Worm (Caenorhabditis elegans) whole organism, early embryonic: ENCODE measurements around the gene K09B11.5.

Source experiments
- B0310.2 ChIP-seq: sonication (generic microtip); optimal IDR thresholded peaks from 2 replicates; lab custom pipeline; 2016; ENCODE audit warnings: mild to moderate bottlenecking, missing genetic modification characterization, missing compliant biosample characterization
- F13C5.2 ChIP-seq: sonication (generic microtip); optimal IDR thresholded peaks from 2 replicates; lab custom pipeline; 2017; ENCODE audit warnings: mild to moderate bottlenecking, missing genetic modification characterization, inconsistent platforms, missing compliant biosample characterization
- aly-1 ChIP-seq: sonication (generic microtip); optimal IDR thresholded peaks from 2 replicates; lab custom pipeline; 2016; ENCODE audit warnings: missing genetic modification characterization, missing compliant biosample characterization
- ama-1 ChIP-seq: fragments of 150-350 bp; optimal IDR thresholded peaks from 2 replicates; lab custom pipeline; 2014
- ceh-13 ChIP-seq: fragments of 200-800 bp; sonication (Bioruptor generic); optimal IDR thresholded peaks from 2 replicates; lab custom pipeline; 2018; ENCODE audit warnings: mild to moderate bottlenecking, missing genetic modification characterization, missing compliant biosample characterization
- ceh-36 ChIP-seq: sonication (generic microtip); optimal IDR thresholded peaks from 2 replicates; lab custom pipeline; 2016; ENCODE audit warnings: missing genetic modification characterization, inconsistent platforms, missing compliant biosample characterization
- ets-7 ChIP-seq: sonication (generic microtip); optimal IDR thresholded peaks from 2 replicates; lab custom pipeline; 2016; ENCODE audit warnings: missing genotype, missing genetic modification characterization, missing compliant biosample characterization
- flt-1 ChIP-seq: fragments of 200-800 bp; sonication (Bioruptor generic); IDR thresholded peaks from 2 replicates; pipeline ENCODE4 v1.3.6; 2022; ENCODE audit warnings: missing genetic modification characterization, missing compliant biosample characterization
- hmbx-1 ChIP-seq: sonication (generic microtip); optimal IDR thresholded peaks from 2 replicates; lab custom pipeline; 2016; ENCODE audit warnings: mild to moderate bottlenecking, missing genetic modification characterization, missing compliant biosample characterization
- hmg-4 ChIP-seq: fragments of 200-800 bp; sonication (Bioruptor generic); optimal IDR thresholded peaks from 2 replicates; lab custom pipeline; 2018; ENCODE audit warnings: mild to moderate bottlenecking, missing genetic modification characterization, missing compliant biosample characterization
- hnd-1 ChIP-seq: sonication (generic microtip); optimal IDR thresholded peaks from 2 replicates; lab custom pipeline; 2016; ENCODE audit warnings: missing genetic modification characterization, missing compliant biosample characterization
- pes-1 ChIP-seq: fragments of 200-800 bp; sonication (Bioruptor generic); IDR thresholded peaks from 2 replicates; pipeline ENCODE4 v1.3.6; 2022; ENCODE audit warnings: missing genetic modification reagents, missing genetic modification characterization, missing compliant biosample characterization
- scrt-1 ChIP-seq: fragments of 200-800 bp; sonication (Bioruptor generic); IDR thresholded peaks from 2 replicates; pipeline ENCODE4 v1.3.6; 2022; ENCODE audit warnings: missing genetic modification characterization, missing compliant biosample characterization
- sea-1 ChIP-seq: fragments of 200-800 bp; sonication (Bioruptor generic); conservative IDR thresholded peaks from 2 replicates; pipeline ENCODE4 v1.3.6; 2022; ENCODE audit warnings: missing genetic modification characterization, missing compliant biosample characterization
- tbx-11 ChIP-seq: fragments of 200-800 bp; sonication (Bioruptor generic); IDR thresholded peaks from 2 replicates; pipeline ENCODE4 v1.3.6; 2022; ENCODE audit warnings: missing genetic modification characterization, missing compliant biosample characterization
- tbx-37 ChIP-seq: fragments of 200-800 bp; sonication (Bioruptor generic); conservative IDR thresholded peaks from 2 replicates; pipeline ENCODE4 v1.3.6; 2022; ENCODE audit warnings: missing genetic modification reagents, missing genetic modification characterization, missing compliant biosample characterization
- tra-4 ChIP-seq: sonication (generic microtip); optimal IDR thresholded peaks from 2 replicates; lab custom pipeline; 2017; ENCODE audit warnings: missing genetic modification characterization, missing compliant biosample characterization

The K09B11.5 gene

ce11 chrIV:13386903-13387302, 46.9 kb downstream of the K09B11.5 start, which contains the start of gene lsm-3:
TSS of gene lsm-3 (plus strand) at chrIV:13387203.
- TF ChIP-seq sea-1 (GFP tag; lab: Robert Waterston, UW): no peak
- no peak for TF ChIP-seq flt-1 (GFP tag; lab: Robert Waterston, UW)
- no peak for TF ChIP-seq tra-4 (tag; lab: Kevin White, UChicago)
- TF ChIP-seq aly-1: no peak
- no peak for TF ChIP-seq pes-1 (GFP tag; lab: Robert Waterston, UW)
- TF ChIP-seq hnd-1 (tag; lab: Kevin White, UChicago): no peak
- no peak for TF ChIP-seq B0310.2 (tag; lab: Kevin White, UChicago)
- no peak for TF ChIP-seq ama-1
- TF ChIP-seq F13C5.2 (tag; lab: Kevin White, UChicago): no peak
- TF ChIP-seq hmg-4 (GFP tag; lab: Kevin White, UChicago): no peak
- no peak for TF ChIP-seq hmbx-1 (tag; lab: Kevin White, UChicago)
- TF ChIP-seq scrt-1 (GFP tag; lab: Robert Waterston, UW): no peak
- TF ChIP-seq ceh-13 (GFP tag; lab: Kevin White, UChicago): no peak
- TF ChIP-seq ets-7 (tag; lab: Kevin White, UChicago): no peak
- TF ChIP-seq ceh-36 (tag; lab: Kevin White, UChicago): no peak
- no peak for TF ChIP-seq tbx-11

ce11 chrIV:13386043-13386442, 47.8 kb downstream of the K09B11.5 start, which contains the start of the genes Y62E10A.20, Y62E10A.23 and mdt-9:
TSS of gene Y62E10A.20 (minus strand) at chrIV:13386091.
TSS of gene Y62E10A.23 (plus strand) at chrIV:13386324.
TSS of gene mdt-9 (plus strand) at chrIV:13386380.
- TF ChIP-seq hnd-1 (tag; lab: Kevin White, UChicago) (peak; percentile 23), flt-1 (GFP tag; lab: Robert Waterston, UW) (peak; percentile 61), aly-1 (peak; percentile 53), sea-1 (GFP tag; lab: Robert Waterston, UW) (peak; percentile 77), pes-1 (GFP tag; lab: Robert Waterston, UW) (peak; percentile 69), ets-7 (tag; lab: Kevin White, UChicago) (peak; percentile 26), tra-4 (tag; lab: Kevin White, UChicago) (no peak), hmbx-1 (tag; lab: Kevin White, UChicago) (peak; percentile 48), hmg-4 (GFP tag; lab: Kevin White, UChicago) (peak; percentile 19), tbx-37 (GFP tag; lab: Robert Waterston, UW) (peak; percentile 58; the same call in 1 of the 2 replicates), ceh-36 (tag; lab: Kevin White, UChicago) (peak; percentile 65), tbx-11 (peak; percentile 58; the same call in 1 of the 2 replicates), ceh-13 (GFP tag; lab: Kevin White, UChicago) (peak; percentile 60), scrt-1 (GFP tag; lab: Robert Waterston, UW) (peak; percentile 67; the same call in 1 of the 2 replicates), ama-1 (no peak), F13C5.2 (tag; lab: Kevin White, UChicago) (peak; percentile 88), B0310.2 (tag; lab: Kevin White, UChicago) (no peak)

- peak; percentile 17 for TF ChIP-seq F13C5.2 (tag; lab: Kevin White, UChicago)
- TF ChIP-seq pes-1 (GFP tag; lab: Robert Waterston, UW): no peak
Observed at ce11 chrIV:13383763-13384436, 49.9 kb downstream of the K09B11.5 start, which contains the start of gene rab-19. TSS of gene rab-19 (minus strand) at chrIV:13384386.

DNA sequence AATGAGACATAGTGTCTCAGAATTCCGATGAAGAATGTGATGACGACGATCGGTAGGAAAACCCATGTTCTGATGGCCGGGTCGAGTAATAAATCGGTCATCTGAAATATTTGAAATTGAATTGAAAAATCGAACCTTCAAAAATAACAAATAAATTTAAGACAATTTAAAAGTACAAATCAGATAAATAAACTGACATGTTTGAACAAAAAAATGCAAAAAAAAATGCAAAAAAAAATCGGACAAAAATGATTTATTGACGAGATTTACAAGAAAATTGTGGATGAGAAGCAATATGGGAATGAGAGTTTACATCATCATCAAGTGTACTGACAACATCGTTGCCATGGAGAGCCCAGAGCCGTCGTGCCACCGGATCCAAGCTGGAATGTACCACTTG, 52.0 kb downstream of the K09B11.5 start, which contains the start of gene emc-3:
TSS of gene emc-3 (minus strand) at position 101 of the 400 bp plus-strand sequence.
- TF ChIP-seq ets-7 (tag; lab: Kevin White, UChicago): no peak
- TF ChIP-seq flt-1 (GFP tag; lab: Robert Waterston, UW): no peak
- TF ChIP-seq scrt-1 (GFP tag; lab: Robert Waterston, UW): no peak
- TF ChIP-seq aly-1: no peak
- TF ChIP-seq tbx-11: no peak
- TF ChIP-seq tra-4 (tag; lab: Kevin White, UChicago): no peak
